Worm (Caenorhabditis elegans) whole organism, L2 larva: ENCODE measurements around the gene gpa-10.

ENCODE experiments used
- ZK546.5 ChIP-seq: sonication (generic microtip); optimal IDR thresholded peaks from 2 replicates; lab custom pipeline; 2017; ENCODE audit warnings: missing biosample characterization, missing genetic modification characterization
- lin-11 ChIP-seq: fragments of 150-350 bp; sonication (generic microtip); optimal IDR thresholded peaks from 2 replicates; lab custom pipeline; 2014; ENCODE audit warnings: missing biosample characterization, missing genetic modification characterization, inconsistent platforms, mixed read lengths
- lin-39 ChIP-seq: fragments of 150-350 bp; optimal IDR thresholded peaks from 2 replicates; lab custom pipeline; 2014; ENCODE audit warnings: missing biosample characterization, missing genetic modification reagents, missing genetic modification characterization
- nhr-25 ChIP-seq: fragments of 150-350 bp; sonication (generic microtip); optimal IDR thresholded peaks from 3 replicates; lab custom pipeline; 2014; ENCODE audit warnings: missing biosample characterization, missing genetic modification characterization
- nhr-77 ChIP-seq: fragments of 150-350 bp; optimal IDR thresholded peaks from 2 replicates; lab custom pipeline; 2014; ENCODE audit warnings: missing biosample characterization, missing genetic modification characterization
- skn-1 ChIP-seq: sonication (generic microtip); optimal IDR thresholded peaks from 2 replicates; lab custom pipeline; 2017; ENCODE audit warnings: missing biosample characterization, missing genetic modification characterization
- unc-55 ChIP-seq: fragments of 150-350 bp; sonication (generic microtip); optimal IDR thresholded peaks from 3 replicates; lab custom pipeline; 2014; ENCODE audit warnings: missing biosample characterization, missing genetic modification reagents, missing genetic modification characterization

DNA sequence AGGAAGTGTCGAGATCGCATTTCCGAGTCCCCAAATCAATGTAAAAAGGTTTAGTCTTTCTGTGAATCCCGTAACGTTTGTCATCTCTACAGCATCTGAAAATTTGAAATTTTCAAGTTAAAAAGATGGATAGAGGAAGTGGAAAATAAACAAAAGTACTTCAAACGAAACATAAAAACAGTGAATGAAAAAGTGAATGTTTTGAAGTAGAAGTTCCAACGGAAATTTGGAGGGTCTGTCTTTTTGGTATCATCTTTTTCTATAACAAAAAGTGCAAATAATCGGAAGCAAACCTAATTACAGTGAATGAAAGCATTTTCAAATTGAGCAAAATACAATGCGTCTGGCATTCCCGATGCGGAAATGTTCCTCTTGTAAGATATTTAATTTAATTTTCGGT is 8.1 kb downstream of the gpa-10 start, which contains the start of gene lgc-54:
- TF ChIP-seq nhr-25 (tag; lab: Kevin White, UChicago) (no peak), lin-39 (tag; lab: Kevin White, UChicago) (no peak), nhr-77 (no peak), unc-55 (no peak), skn-1 (tag; lab: Kevin White, UChicago) (no peak), ZK546.5 (tag; lab: Kevin White, UChicago) (no peak), lin-11 (no peak)
